Worm (Caenorhabditis elegans) whole organism, L3 larva: Measurements from ENCODE around the gene srp-7.

ENCODE experiments used
- ZK546.5 ChIP-seq: sonication (generic microtip); optimal IDR thresholded peaks from 2 replicates; lab custom pipeline; 2017; ENCODE audit warnings: missing biosample characterization, missing genetic modification characterization
- elt-2 ChIP-seq: sonication (generic microtip); optimal IDR thresholded peaks from 2 replicates; lab custom pipeline; 2016; ENCODE audit warnings: missing genetic modification reagents, mild to moderate bottlenecking, missing genetic modification characterization, missing compliant biosample characterization
- fkh-2 ChIP-seq: fragments of 150-350 bp; optimal IDR thresholded peaks from 2 replicates; lab custom pipeline; 2014; ENCODE audit warnings: missing biosample characterization, missing genetic modification reagents, missing genetic modification characterization
- fos-1 ChIP-seq: fragments of 150-350 bp; optimal IDR thresholded peaks from 2 replicates; lab custom pipeline; 2014; ENCODE audit warnings: missing biosample characterization, missing genetic modification characterization
- jun-1 ChIP-seq: fragments of 150-350 bp; optimal IDR thresholded peaks from 2 replicates; lab custom pipeline; 2014; ENCODE audit warnings: missing biosample characterization, missing genetic modification reagents, missing genetic modification characterization
- nfya-1 ChIP-seq: sonication (generic microtip); optimal IDR thresholded peaks from 2 replicates; lab custom pipeline; 2017; ENCODE audit warnings: missing genetic modification characterization, mild to moderate bottlenecking, missing compliant biosample characterization, antibody characterized with exemption, moderate library complexity; ENCODE audit not compliant: insufficient read depth
- nhr-25 ChIP-seq: sonication (generic microtip); optimal IDR thresholded peaks from 2 replicates; lab custom pipeline; 2017; ENCODE audit warnings: missing biosample characterization, missing genetic modification characterization
- nhr-43 ChIP-seq: sonication (generic microtip); optimal IDR thresholded peaks from 2 replicates; lab custom pipeline; 2016; ENCODE audit warnings: mild to moderate bottlenecking, missing genetic modification characterization, missing compliant biosample characterization; ENCODE audit not compliant: poor library complexity, severe bottlenecking
- pqm-1 ChIP-seq: fragments of 150-350 bp; optimal IDR thresholded peaks from 2 replicates; lab custom pipeline; 2017; ENCODE audit warnings: missing biosample characterization, missing genetic modification characterization, inconsistent platforms
- sea-2 ChIP-seq: fragments of 150-350 bp; sonication (generic microtip); optimal IDR thresholded peaks from 4 replicates; lab custom pipeline; 2014; ENCODE audit warnings: missing biosample characterization, missing genetic modification reagents, missing genetic modification characterization
- skn-1 ChIP-seq: fragments of 150-350 bp; optimal IDR thresholded peaks from 2 replicates; lab custom pipeline; 2014; ENCODE audit warnings: missing biosample characterization, missing genetic modification characterization
- unc-39 ChIP-seq: sonication (generic microtip); optimal IDR thresholded peaks from 4 replicates; lab custom pipeline; 2017; ENCODE audit warnings: missing biosample characterization, missing genetic modification characterization
- zag-1 ChIP-seq: fragments of 150-350 bp; optimal IDR thresholded peaks from 2 replicates; lab custom pipeline; 2014; ENCODE audit warnings: missing biosample characterization, missing genetic modification characterization
- ztf-11 ChIP-seq: fragments of 150-350 bp; optimal IDR thresholded peaks from 2 replicates; lab custom pipeline; 2014; ENCODE audit warnings: missing biosample characterization, missing genetic modification characterization

DNA sequence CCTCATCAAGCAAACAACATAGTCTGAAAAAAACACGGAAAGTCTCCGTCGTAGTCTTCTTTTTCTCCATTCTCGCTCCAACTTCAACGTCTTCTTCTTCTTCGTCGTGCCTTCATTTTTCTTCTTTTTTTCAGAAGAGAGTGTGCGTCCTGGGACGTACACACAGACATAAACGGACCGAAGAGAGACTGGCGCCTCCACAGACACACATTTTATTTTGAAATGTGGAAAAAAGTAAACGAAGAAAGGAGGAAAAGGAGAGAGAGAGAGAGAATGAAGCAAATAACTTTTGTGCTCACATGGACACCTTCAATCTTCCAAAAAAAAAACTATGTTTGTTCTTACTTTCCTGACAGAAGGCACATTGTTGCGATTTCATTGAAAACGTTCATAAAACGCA lies 36.2 kb downstream of the srp-7 start:
- TF ChIP-seq ZK546.5 (tag; lab: Kevin White, UChicago) (no peak), nfya-1 (tag; lab: Kevin White, UChicago) (peak; percentile 25), sea-2 (GFP tag; lab: Kevin White, UChicago) (no peak), pqm-1 (no peak), elt-2 (tag; lab: Kevin White, UChicago) (no peak), nhr-25 (tag; lab: Kevin White, UChicago) (no peak), jun-1 (tag; lab: Kevin White, UChicago) (no peak), zag-1 (tag; lab: Kevin White, UChicago) (no peak), fos-1 (tag; lab: Kevin White, UChicago) (no peak), nhr-43 (no peak), ztf-11 (tag; lab: Kevin White, UChicago) (no peak), skn-1 (tag; lab: Kevin White, UChicago) (no peak), fkh-2 (tag; lab: Kevin White, UChicago) (no peak), unc-39 (tag; lab: Kevin White, UChicago) (no peak)
